Fruit fly (Drosophila melanogaster) whole organism, embryonic: ENCODE data around the gene Vha16-3.

ENCODE experiments used
- Adf1 ChIP-seq: fragments of 200-800 bp; sonication (Bioruptor generic); IDR thresholded peaks from 2 replicates; pipeline ENCODE4 v1.3.6; 2022; ENCODE audit warnings: missing biosample characterization, missing genetic modification characterization
- CG10274 ChIP-seq: fragments of 200-800 bp; sonication (Bioruptor generic); optimal IDR thresholded peaks from 3 replicates; lab custom pipeline; 2017; ENCODE audit warnings: missing biosample characterization, mild to moderate bottlenecking, missing genetic modification characterization
- CG10431 ChIP-seq: fragments of 200-800 bp; sonication (Bioruptor generic); optimal IDR thresholded peaks from 3 replicates; lab custom pipeline; 2018; ENCODE audit warnings: missing biosample characterization, mild to moderate bottlenecking, missing genetic modification characterization
- CG11723 ChIP-seq: fragments of 200-800 bp; sonication (Bioruptor generic); optimal IDR thresholded peaks from 2 replicates; lab custom pipeline; 2017; ENCODE audit warnings: missing biosample characterization, mild to moderate bottlenecking, missing genetic modification characterization
- CG12236 ChIP-seq: fragments of 200-800 bp; sonication (Bioruptor generic); optimal IDR thresholded peaks from 2 replicates; lab custom pipeline; 2016; ENCODE audit warnings: missing biosample characterization, missing genetic modification characterization
- CG12299 ChIP-seq: fragments of 200-800 bp; sonication (Bioruptor generic); optimal IDR thresholded peaks from 2 replicates; lab custom pipeline; 2018; ENCODE audit warnings: missing biosample characterization, mild to moderate bottlenecking, missing genetic modification characterization
- CG13296 ChIP-seq: fragments of 200-800 bp; sonication (Bioruptor generic); optimal IDR thresholded peaks from 3 replicates; lab custom pipeline; 2018; ENCODE audit warnings: missing biosample characterization, mild to moderate bottlenecking, missing genetic modification characterization
- CG13624 ChIP-seq: fragments of 200-800 bp; sonication (Bioruptor generic); optimal IDR thresholded peaks from 2 replicates; lab custom pipeline; 2016; ENCODE audit warnings: missing biosample characterization, missing genetic modification characterization
- CG16863 ChIP-seq: fragments of 200-800 bp; sonication (Bioruptor generic); optimal IDR thresholded peaks from 3 replicates; lab custom pipeline; 2016; ENCODE audit warnings: missing biosample characterization, missing genetic modification characterization
- CG17829 ChIP-seq: fragments of 200-800 bp; optimal IDR thresholded peaks from 2 replicates; lab custom pipeline; 2019; ENCODE audit warnings: missing biosample characterization, mild to moderate bottlenecking, missing genetic modification characterization, moderate library complexity
- CG30431 ChIP-seq: fragments of 200-800 bp; sonication (Bioruptor generic); optimal IDR thresholded peaks from 2 replicates; lab custom pipeline; 2017; ENCODE audit warnings: missing biosample characterization, missing genetic modification characterization
- CG31441 ChIP-seq: fragments of 200-800 bp; sonication (Bioruptor generic); IDR thresholded peaks from 2 replicates; pipeline ENCODE4 v1.3.6; 2022; ENCODE audit warnings: missing biosample characterization, missing genetic modification characterization
- CG32532 ChIP-seq: fragments of 200-800 bp; sonication (Bioruptor generic); IDR thresholded peaks from 2 replicates; pipeline ENCODE4 v1.3.6; 2022; ENCODE audit warnings: missing biosample characterization, missing genetic modification characterization
- CG32772 ChIP-seq: fragments of 200-800 bp; sonication (Bioruptor generic); IDR thresholded peaks from 2 replicates; pipeline ENCODE4 v1.3.6; 2022; ENCODE audit warnings: missing biosample characterization, missing genetic modification characterization
- CG4730 ChIP-seq: fragments of 200-800 bp; sonication (Bioruptor generic); IDR thresholded peaks from 2 replicates; pipeline ENCODE4 v1.3.6; 2022; ENCODE audit warnings: missing biosample characterization, missing genetic modification characterization
- CG6272 ChIP-seq: fragments of 200-800 bp; sonication (Bioruptor generic); IDR thresholded peaks from 2 replicates; pipeline ENCODE4 v1.3.6; 2022; ENCODE audit warnings: missing biosample characterization, missing genetic modification characterization
- CG6854 ChIP-seq: fragments of 200-800 bp; sonication (Bioruptor generic); optimal IDR thresholded peaks from 3 replicates; lab custom pipeline; 2017; ENCODE audit warnings: missing biosample characterization, mild to moderate bottlenecking, missing genetic modification characterization
- CG7372 ChIP-seq: fragments of 200-800 bp; sonication (Bioruptor generic); IDR thresholded peaks from 2 replicates; pipeline ENCODE4 v1.3.6; 2022; ENCODE audit warnings: missing biosample characterization, missing genetic modification characterization
- CHES-1-like ChIP-seq: fragments of 200-800 bp; sonication (Bioruptor generic); optimal IDR thresholded peaks from 2 replicates; lab custom pipeline; 2016; ENCODE audit warnings: missing biosample characterization, missing genetic modification characterization
- CoRest ChIP-seq: fragments of 200-800 bp; sonication (Bioruptor generic); optimal IDR thresholded peaks from 3 replicates; lab custom pipeline; 2018; ENCODE audit warnings: missing biosample characterization, mild to moderate bottlenecking, missing genetic modification characterization, moderate library complexity
- ERR ChIP-seq: fragments of 200-800 bp; sonication (Bioruptor generic); optimal IDR thresholded peaks from 2 replicates; lab custom pipeline; 2016; ENCODE audit warnings: missing biosample characterization, missing genetic modification characterization
- Ets97D ChIP-seq: fragments of 200-800 bp; sonication (Bioruptor generic); optimal IDR thresholded peaks from 3 replicates; lab custom pipeline; 2016; ENCODE audit warnings: missing biosample characterization, missing genetic modification characterization
- HLH3B ChIP-seq: fragments of 200-800 bp; sonication (Bioruptor generic); IDR thresholded peaks from 2 replicates; pipeline ENCODE4 v1.3.6; 2022; ENCODE audit warnings: missing biosample characterization, missing genetic modification characterization
- Mad ChIP-seq: fragments of 200-800 bp; sonication (Bioruptor generic); optimal IDR thresholded peaks from 2 replicates; lab custom pipeline; 2016; ENCODE audit warnings: missing biosample characterization, missing genetic modification characterization
- NK7.1 ChIP-seq: fragments of 200-800 bp; sonication (Bioruptor generic); optimal IDR thresholded peaks from 3 replicates; lab custom pipeline; 2016; ENCODE audit warnings: missing biosample characterization, missing genetic modification characterization
- PHDP ChIP-seq: fragments of 200-800 bp; sonication (Bioruptor generic); optimal IDR thresholded peaks from 3 replicates; lab custom pipeline; 2018; ENCODE audit warnings: missing biosample characterization, mild to moderate bottlenecking, missing genetic modification characterization, moderate library complexity
- Stat92E ChIP-seq, 3 experiments: fragments of >200 bp in 2 of 3; fragments of 200-800 bp in 1 of 3; sonication (Bioruptor generic) in 1 of 3; optimal IDR thresholded peaks; 2 replicates each; lab custom pipeline; 2017 to 2019; ENCODE audit warnings: missing biosample characterization in 3 of 3, missing genetic modification characterization in 3 of 3, mild to moderate bottlenecking in 1 of 3, moderate library complexity in 1 of 3
- Tbp ChIP-seq: fragments of >200 bp; optimal IDR thresholded peaks from 2 replicates; lab custom pipeline; 2018; ENCODE audit warnings: missing biosample characterization, missing genetic modification characterization
- Trl ChIP-seq, 3 experiments: fragments of >200 bp in 2 of 3; fragments of 200-800 bp in 1 of 3; sonication (Bioruptor generic) in 1 of 3; optimal IDR thresholded peaks; 2 replicates in 1 of 3; 3 replicates in 2 of 3; lab custom pipeline; 2016 to 2017; ENCODE audit warnings: missing biosample characterization in 1 of 3, missing genetic modification characterization in 1 of 3
- ase ChIP-seq: fragments of 200-800 bp; sonication (Bioruptor generic); IDR thresholded peaks from 3 replicates; pipeline ENCODE4 v1.3.6; 2022; ENCODE audit warnings: missing biosample characterization, missing genetic modification characterization
- bab2 ChIP-seq: fragments of 200-800 bp; sonication (Bioruptor generic); optimal IDR thresholded peaks from 2 replicates; lab custom pipeline; 2016; ENCODE audit warnings: missing biosample characterization, missing genetic modification characterization
- bcd ChIP-seq: fragments of 200-800 bp; sonication (Bioruptor generic); optimal IDR thresholded peaks from 2 replicates; lab custom pipeline; 2017; ENCODE audit warnings: missing biosample characterization, mild to moderate bottlenecking, missing genetic modification characterization
- cg ChIP-seq: fragments of 200-800 bp; sonication (Bioruptor generic); optimal IDR thresholded peaks from 3 replicates; lab custom pipeline; 2019; ENCODE audit warnings: missing biosample characterization, mild to moderate bottlenecking, missing genetic modification characterization, moderate library complexity
- crol ChIP-seq: fragments of 200-800 bp; sonication (Bioruptor generic); IDR thresholded peaks from 2 replicates; pipeline ENCODE4 v1.3.6; 2022; ENCODE audit warnings: missing biosample characterization, missing genetic modification characterization
- disco-r ChIP-seq: fragments of 200-800 bp; sonication (Bioruptor generic); optimal IDR thresholded peaks from 2 replicates; lab custom pipeline; 2016; ENCODE audit warnings: missing biosample characterization, missing genetic modification characterization
- dm ChIP-seq: fragments of 200-800 bp; sonication (Bioruptor generic); optimal IDR thresholded peaks from 3 replicates; lab custom pipeline; 2016; ENCODE audit warnings: missing biosample characterization, missing genetic modification characterization
- gcm ChIP-seq: fragments of 200-800 bp; sonication (Bioruptor generic); optimal IDR thresholded peaks from 2 replicates; lab custom pipeline; 2019; ENCODE audit warnings: missing biosample characterization, mild to moderate bottlenecking, missing genetic modification characterization, moderate library complexity
- hth ChIP-seq: fragments of >200 bp; optimal IDR thresholded peaks from 2 replicates; lab custom pipeline; 2017; ENCODE audit warnings: inconsistent platforms
- jumu ChIP-seq: fragments of 200-800 bp; sonication (Bioruptor generic); optimal IDR thresholded peaks from 3 replicates; lab custom pipeline; 2016; ENCODE audit warnings: missing biosample characterization, missing genetic modification characterization
- otp ChIP-seq: fragments of 200-800 bp; sonication (Bioruptor generic); IDR thresholded peaks from 3 replicates; pipeline ENCODE4, ENCODE4 v1.3.6; 2022; ENCODE audit warnings: missing biosample characterization, missing genetic modification characterization
- pb ChIP-seq: fragments of 200-800 bp; sonication (Bioruptor generic); optimal IDR thresholded peaks from 3 replicates; lab custom pipeline; 2016; ENCODE audit warnings: missing biosample characterization, missing genetic modification characterization
- pfk ChIP-seq: fragments of 200-800 bp; sonication (Bioruptor generic); optimal IDR thresholded peaks from 2 replicates; lab custom pipeline; 2018; ENCODE audit warnings: missing biosample characterization, mild to moderate bottlenecking, missing genetic modification characterization, moderate library complexity
- pros ChIP-seq: fragments of 200-800 bp; sonication (Bioruptor generic); optimal IDR thresholded peaks from 3 replicates; lab custom pipeline; 2019; ENCODE audit warnings: missing biosample characterization, mild to moderate bottlenecking, missing genetic modification characterization, moderate library complexity
- psq ChIP-seq: fragments of 200-800 bp; sonication (Bioruptor generic); optimal IDR thresholded peaks from 2 replicates; lab custom pipeline; 2017; ENCODE audit warnings: missing biosample characterization, missing genetic modification characterization
- ro ChIP-seq: fragments of 200-800 bp; sonication (Bioruptor generic); IDR thresholded peaks from 2 replicates; pipeline ENCODE4 v1.3.6; 2022; ENCODE audit warnings: missing biosample characterization, missing genetic modification characterization
- shn ChIP-seq: fragments of 200-800 bp; sonication (Bioruptor generic); optimal IDR thresholded peaks from 3 replicates; lab custom pipeline; 2016; ENCODE audit warnings: missing biosample characterization, missing genetic modification characterization
- so ChIP-seq: fragments of 200-800 bp; sonication (Bioruptor generic); IDR thresholded peaks from 3 replicates; pipeline ENCODE4 v1.3.6; 2022; ENCODE audit warnings: missing biosample characterization, missing genetic modification characterization
- tna ChIP-seq: fragments of 200-800 bp; sonication (Bioruptor generic); IDR thresholded peaks from 2 replicates; pipeline ENCODE4 v1.3.6; 2022; ENCODE audit warnings: missing biosample characterization, missing genetic modification characterization; ENCODE audit not compliant: partially characterized antibody
- trem ChIP-seq: fragments of 200-800 bp; optimal IDR thresholded peaks from 3 replicates; lab custom pipeline; 2019; ENCODE audit warnings: missing biosample characterization, mild to moderate bottlenecking, missing genetic modification characterization, moderate library complexity
- z ChIP-seq: fragments of 200-800 bp; sonication (Bioruptor generic); IDR thresholded peaks from 3 replicates; pipeline ENCODE4 v1.3.6; 2022; ENCODE audit warnings: missing biosample characterization, missing genetic modification characterization

The Vha16-3 gene

dm6 chr3L:11487327-11487973, 14.4 kb downstream of the Vha16-3 start, which contains the start of gene chrb (continued):
- no peak for TF ChIP-seq dm (GFP tag; lab: Kevin White, UChicago)
- peak; percentile 59; the same call in 1 of the 2 replicates for TF ChIP-seq CG32532 (GFP tag; lab: Robert Waterston, UW)
- no peak for TF ChIP-seq CoRest (tag; lab: Kevin White, UChicago)
- TF ChIP-seq pb (GFP tag; lab: Kevin White, UChicago) = peak; percentile 43
- TF ChIP-seq CG6272 = no peak
- no peak for TF ChIP-seq CG30431 (GFP tag; lab: Kevin White, UChicago)
- peak; percentile 21; the same call in 1 of the 2 replicates for TF ChIP-seq CG31441
- TF ChIP-seq Adf1 (GFP tag; lab: Robert Waterston, UW) = peak; percentile 96
- TF ChIP-seq Ets97D (GFP tag; lab: Kevin White, UChicago) = no peak
- peak; percentile 95 to 98 for TF ChIP-seq Trl (optimal IDR thresholded peaks at IDR 0.05; lab: Kevin White, UChicago)
- peak; percentile 76 for TF ChIP-seq Trl (GFP tag; optimal IDR thresholded peaks at IDR 0.05; lab: Kevin White, UChicago)
- peak; percentile 81 for TF ChIP-seq cg (GFP tag; lab: Kevin White, UChicago)
- peak; percentile 76; the same call in 2 of the 3 replicates for TF ChIP-seq otp (GFP tag; lab: Robert Waterston, UW)
- TF ChIP-seq CG12236 (GFP tag; lab: Kevin White, UChicago) = peak; percentile 37
- peak; percentile 39; the same call in 1 of the 2 replicates for TF ChIP-seq HLH3B (GFP tag; lab: Robert Waterston, UW)
- TF ChIP-seq Stat92E (GFP tag; optimal IDR thresholded peaks at IDR 0.05; lab: Kevin White, UChicago) = peak in 1 of 3 experiments; percentile 74
- TF ChIP-seq CG6854 (GFP tag; lab: Kevin White, UChicago) = peak; percentile 65
- peak; percentile 84 for TF ChIP-seq pros (GFP tag; lab: Kevin White, UChicago)
- TF ChIP-seq ro (GFP tag; lab: Robert Waterston, UW) = no peak
- TF ChIP-seq CG17829 = peak; percentile 80
- TF ChIP-seq PHDP (tag; lab: Kevin White, UChicago) = peak; percentile 45
- peak; percentile 3 for TF ChIP-seq bcd (GFP tag; lab: Kevin White, UChicago)
- TF ChIP-seq CG4730 (GFP tag; lab: Robert Waterston, UW) = no peak
- TF ChIP-seq NK7.1 (GFP tag; lab: Kevin White, UChicago) = peak; percentile 15
- TF ChIP-seq so (GFP tag; lab: Robert Waterston, UW) = peak; percentile 81; the same call in 2 of the 3 replicates
- TF ChIP-seq CG13296 = peak; percentile 67
- peak; percentile 29 for TF ChIP-seq Tbp
- no peak for TF ChIP-seq Mad (GFP tag; lab: Kevin White, UChicago)
- TF ChIP-seq CG10274 (GFP tag; lab: Kevin White, UChicago) = no peak
- TF ChIP-seq z (GFP tag; lab: Robert Waterston, UW) = peak; percentile 97
- peak; percentile 45 for TF ChIP-seq CG12299
- TF ChIP-seq CG13624 = peak; percentile 67
- peak; percentile 63 for TF ChIP-seq CG16863 (GFP tag; lab: Kevin White, UChicago)
- peak; percentile 77 for TF ChIP-seq psq (GFP tag; lab: Kevin White, UChicago)
- TF ChIP-seq hth (lab: Kevin White, UChicago) = no peak
- TF ChIP-seq CG32772 (GFP tag; lab: Robert Waterston, UW) = peak; percentile 21; the same call in 1 of the 2 replicates
- TF ChIP-seq disco-r (GFP tag; lab: Kevin White, UChicago) = peak; percentile 4
- peak; percentile 30 for TF ChIP-seq shn (GFP tag; lab: Kevin White, UChicago)
- TF ChIP-seq gcm = peak; percentile 41
- no peak for TF ChIP-seq CG7372 (GFP tag; lab: Robert Waterston, UW)
- TF ChIP-seq CG11723 (GFP tag; lab: Kevin White, UChicago) = peak; percentile 46
- TF ChIP-seq CG10431 = no peak
- TF ChIP-seq pfk (GFP tag; lab: Kevin White, UChicago) = peak; percentile 72
- peak; percentile 39 for TF ChIP-seq jumu (GFP tag; lab: Kevin White, UChicago)
- TF ChIP-seq ase (GFP tag; lab: Robert Waterston, UW) = no peak
- TF ChIP-seq crol = peak; percentile 51; the same call in 1 of the 2 replicates
- TF ChIP-seq CHES-1-like (GFP tag; lab: Kevin White, UChicago) = peak; percentile 73
- peak; percentile 52; the same call in 1 of the 2 replicates for TF ChIP-seq tna (GFP tag; lab: Robert Waterston, UW)
- TF ChIP-seq ERR = no peak
- TF ChIP-seq trem (tag; lab: Kevin White, UChicago) = peak; percentile 27
- TF ChIP-seq bab2 = peak; percentile 17
